Fruit fly (Drosophila melanogaster) whole organism, prepupa: ENCODE measurements around the gene Taf4.
A peak's percentile ranks its signal among the peaks of the same experiment; 100 is the strongest.

Experiments
- Blimp-1 ChIP-seq: fragments of 200-800 bp; sonication (Bioruptor generic); optimal IDR thresholded peaks from 3 replicates; lab custom pipeline; 2017; ENCODE audit warnings: missing biosample characterization, missing genetic modification characterization, mild to moderate bottlenecking, moderate library complexity, missing genetic modification reagents
- CG10631 ChIP-seq: fragments of 200-800 bp; sonication (Bioruptor generic); optimal IDR thresholded peaks from 2 replicates; lab custom pipeline; 2016; ENCODE audit warnings: missing biosample characterization, missing genetic modification characterization
- CG10669 ChIP-seq: fragments of 200-800 bp; sonication (Bioruptor generic); optimal IDR thresholded peaks from 3 replicates; lab custom pipeline; 2018; ENCODE audit warnings: missing biosample characterization, mild to moderate bottlenecking, missing genetic modification characterization, moderate library complexity
- CG11762 ChIP-seq: fragments of 200-800 bp; sonication (Bioruptor generic); optimal IDR thresholded peaks from 3 replicates; lab custom pipeline; 2016; ENCODE audit warnings: missing biosample characterization, missing genetic modification characterization; ENCODE audit not compliant: insufficient read depth
- CG11902 ChIP-seq: fragments of 200-800 bp; sonication (Bioruptor generic); optimal IDR thresholded peaks from 3 replicates; lab custom pipeline; 2016; ENCODE audit warnings: missing biosample characterization, missing genetic modification characterization
- CG3032 ChIP-seq: fragments of 200-800 bp; optimal IDR thresholded peaks from 2 replicates; lab custom pipeline; 2019; ENCODE audit warnings: missing biosample characterization, mild to moderate bottlenecking, missing genetic modification characterization, moderate library complexity
- CG31627 ChIP-seq: fragments of 200-800 bp; sonication (Bioruptor generic); optimal IDR thresholded peaks from 3 replicates; lab custom pipeline; 2016; ENCODE audit warnings: missing biosample characterization, missing genetic modification characterization
- CG32006 ChIP-seq: fragments of 200-800 bp; sonication (Bioruptor generic); optimal IDR thresholded peaks from 3 replicates; lab custom pipeline; 2017; ENCODE audit warnings: missing biosample characterization, mild to moderate bottlenecking, missing genetic modification characterization
- CG34406 ChIP-seq: fragments of 200-800 bp; sonication (Bioruptor generic); optimal IDR thresholded peaks from 3 replicates; lab custom pipeline; 2016; ENCODE audit warnings: missing biosample characterization, missing genetic modification characterization
- CG3919 ChIP-seq: fragments of 200-800 bp; sonication (Bioruptor generic); optimal IDR thresholded peaks from 3 replicates; lab custom pipeline; 2016; ENCODE audit warnings: missing biosample characterization, missing genetic modification characterization
- CG4318 ChIP-seq: fragments of 200-800 bp; sonication (Bioruptor generic); optimal IDR thresholded peaks from 3 replicates; lab custom pipeline; 2017; ENCODE audit warnings: missing biosample characterization, mild to moderate bottlenecking, missing genetic modification characterization
- CG6792 ChIP-seq: fragments of 200-800 bp; sonication (Bioruptor generic); optimal IDR thresholded peaks from 3 replicates; lab custom pipeline; 2016; ENCODE audit warnings: missing biosample characterization, missing genetic modification characterization
- CG6808 ChIP-seq: fragments of 200-800 bp; sonication (Bioruptor generic); optimal IDR thresholded peaks from 3 replicates; lab custom pipeline; 2017; ENCODE audit warnings: missing biosample characterization, missing genetic modification characterization, mild to moderate bottlenecking, moderate library complexity, missing genetic modification reagents
- CG6854 ChIP-seq: fragments of 200-800 bp; sonication (Bioruptor generic); optimal IDR thresholded peaks from 2 replicates; lab custom pipeline; 2017; ENCODE audit warnings: missing biosample characterization, mild to moderate bottlenecking, missing genetic modification characterization
- CG7368 ChIP-seq: fragments of 200-800 bp; sonication (Bioruptor generic); optimal IDR thresholded peaks from 3 replicates; lab custom pipeline; 2016; ENCODE audit warnings: missing biosample characterization, missing genetic modification characterization
- CG8119 ChIP-seq: fragments of 200-800 bp; sonication (Bioruptor generic); IDR thresholded peaks from 3 replicates; pipeline ENCODE4 v1.3.6; 2022; ENCODE audit warnings: missing biosample characterization, missing genetic modification characterization
- CG8319 ChIP-seq: fragments of 200-800 bp; sonication (Bioruptor generic); optimal IDR thresholded peaks from 3 replicates; lab custom pipeline; 2016; ENCODE audit warnings: missing biosample characterization, missing genetic modification characterization
- CG8632 ChIP-seq: fragments of 200-800 bp; sonication (Bioruptor generic); optimal IDR thresholded peaks from 3 replicates; lab custom pipeline; 2016; ENCODE audit warnings: missing biosample characterization, missing genetic modification characterization
- Eip75B ChIP-seq: fragments of 200-800 bp; sonication (Bioruptor generic); optimal IDR thresholded peaks from 3 replicates; lab custom pipeline; 2016; ENCODE audit warnings: missing biosample characterization, missing genetic modification characterization
- Eip78C ChIP-seq: fragments of 200-800 bp; sonication (Bioruptor generic); peaks from one replicate; lab custom pipeline; 2016; ENCODE audit warnings: missing biosample characterization, missing genetic modification characterization
- Ets21C ChIP-seq: fragments of 200-800 bp; sonication (Bioruptor generic); optimal IDR thresholded peaks from 3 replicates; lab custom pipeline; 2016; ENCODE audit warnings: missing biosample characterization, missing genetic modification characterization
- Ets96B ChIP-seq: fragments of 200-800 bp; optimal IDR thresholded peaks from 2 replicates; lab custom pipeline; 2019; ENCODE audit warnings: missing biosample characterization, mild to moderate bottlenecking, missing genetic modification characterization, moderate library complexity
- Gug ChIP-seq: fragments of 200-800 bp; sonication (Bioruptor generic); IDR thresholded peaks from 2 replicates; pipeline ENCODE4 v1.3.6; 2022; ENCODE audit warnings: missing biosample characterization, missing genetic modification characterization
- Hr39 ChIP-seq: fragments of 200-800 bp; sonication (Bioruptor generic); optimal IDR thresholded peaks from 2 replicates; lab custom pipeline; 2016; ENCODE audit warnings: missing biosample characterization, missing genetic modification characterization
- Hr4 ChIP-seq: fragments of 200-800 bp; sonication (Bioruptor generic); optimal IDR thresholded peaks from 3 replicates; lab custom pipeline; 2016; ENCODE audit warnings: missing biosample characterization, missing genetic modification characterization
- Met ChIP-seq: fragments of 200-800 bp; sonication (Bioruptor generic); optimal IDR thresholded peaks from 3 replicates; lab custom pipeline; 2016; ENCODE audit warnings: missing biosample characterization, missing genetic modification characterization
- OdsH ChIP-seq: fragments of 200-800 bp; sonication (Bioruptor generic); optimal IDR thresholded peaks from 3 replicates; lab custom pipeline; 2016; ENCODE audit warnings: missing biosample characterization, missing genetic modification characterization
- Smox ChIP-seq: fragments of 200-800 bp; sonication (Bioruptor generic); optimal IDR thresholded peaks from 3 replicates; lab custom pipeline; 2016; ENCODE audit warnings: missing biosample characterization, missing genetic modification characterization
- Sox102F ChIP-seq: fragments of 200-800 bp; sonication (Bioruptor generic); optimal IDR thresholded peaks from 2 replicates; lab custom pipeline; 2016; ENCODE audit warnings: missing biosample characterization, mild to moderate bottlenecking, missing genetic modification characterization
- Sox14 ChIP-seq: fragments of 200-800 bp; sonication (Bioruptor generic); optimal IDR thresholded peaks from 3 replicates; lab custom pipeline; 2016; ENCODE audit warnings: missing biosample characterization, missing genetic modification characterization
- Sox15 ChIP-seq: fragments of 200-800 bp; sonication (Bioruptor generic); optimal IDR thresholded peaks from 3 replicates; lab custom pipeline; 2016; ENCODE audit warnings: missing biosample characterization, missing genetic modification characterization
- achi ChIP-seq: fragments of 200-800 bp; sonication (Bioruptor generic); optimal IDR thresholded peaks from 3 replicates; lab custom pipeline; 2016; ENCODE audit warnings: missing biosample characterization, missing genetic modification characterization
- acj6 ChIP-seq: fragments of 200-800 bp; sonication (Bioruptor generic); optimal IDR thresholded peaks from 3 replicates; lab custom pipeline; 2016; ENCODE audit warnings: missing biosample characterization, missing genetic modification characterization
- cyc ChIP-seq: fragments of 200-800 bp; sonication (Bioruptor generic); optimal IDR thresholded peaks from 3 replicates; lab custom pipeline; 2016; ENCODE audit warnings: missing biosample characterization, missing genetic modification characterization
- dsx ChIP-seq: fragments of 200-800 bp; optimal IDR thresholded peaks from 3 replicates; lab custom pipeline; 2019; ENCODE audit warnings: missing biosample characterization, mild to moderate bottlenecking, missing genetic modification characterization, moderate library complexity; ENCODE audit not compliant: poor library complexity, severe bottlenecking
- esn ChIP-seq: fragments of 200-800 bp; sonication (Bioruptor generic); optimal IDR thresholded peaks from 2 replicates; lab custom pipeline; 2016; ENCODE audit warnings: missing biosample characterization, mild to moderate bottlenecking, missing genetic modification characterization, moderate library complexity
- fd85E ChIP-seq: fragments of 200-800 bp; sonication (Bioruptor generic); optimal IDR thresholded peaks from 3 replicates; lab custom pipeline; 2016; ENCODE audit warnings: missing biosample characterization, missing genetic modification characterization
- fkh ChIP-seq: fragments of 200-800 bp; sonication (Bioruptor generic); optimal IDR thresholded peaks from 3 replicates; lab custom pipeline; 2017; ENCODE audit warnings: missing biosample characterization, mild to moderate bottlenecking, missing genetic modification characterization, moderate library complexity
- lz ChIP-seq: fragments of 200-800 bp; sonication (Bioruptor generic); optimal IDR thresholded peaks from 3 replicates; lab custom pipeline; 2016; ENCODE audit warnings: missing biosample characterization, missing genetic modification characterization
- net ChIP-seq: fragments of 200-800 bp; sonication (Bioruptor generic); optimal IDR thresholded peaks from 3 replicates; lab custom pipeline; 2016; ENCODE audit warnings: missing biosample characterization, missing genetic modification characterization
- pdm3 ChIP-seq: fragments of 200-800 bp; sonication (Bioruptor generic); optimal IDR thresholded peaks from 3 replicates; lab custom pipeline; 2016; ENCODE audit warnings: missing biosample characterization, missing genetic modification characterization
- salr ChIP-seq, 2 experiments: fragments of 200-800 bp; sonication (Bioruptor generic); optimal IDR thresholded peaks; 3 replicates each; lab custom pipeline; 2016 to 2018; ENCODE audit warnings: missing biosample characterization in 2 of 2, missing genetic modification characterization in 2 of 2, mild to moderate bottlenecking in 1 of 2
- svp ChIP-seq: fragments of 200-800 bp; sonication (Bioruptor generic); peaks from one replicate; lab custom pipeline; 2016; ENCODE audit warnings: missing biosample characterization, missing genetic modification characterization
- topi ChIP-seq: fragments of 200-800 bp; sonication (Bioruptor generic); optimal IDR thresholded peaks from 3 replicates; lab custom pipeline; 2016; ENCODE audit warnings: missing biosample characterization, missing genetic modification characterization
- vri ChIP-seq: fragments of 200-800 bp; sonication (Bioruptor generic); optimal IDR thresholded peaks from 3 replicates; lab custom pipeline; 2016; ENCODE audit warnings: missing biosample characterization, mild to moderate bottlenecking, missing genetic modification characterization

The Taf4 gene

dm6 chr3L:16164150-16165039 is 51.4 kb downstream of the Taf4 start, which contains the start of gene CG5151 (continued):
- peak; percentile 40 for TF ChIP-seq esn
- TF ChIP-seq CG4318 (GFP tag; lab: Kevin White, UChicago), result no peak
- peak; percentile 64 for TF ChIP-seq svp (GFP tag; lab: Kevin White, UChicago)
- TF ChIP-seq fkh, result peak; percentile 65
- TF ChIP-seq salr (GFP tag; optimal IDR thresholded peaks at IDR 0.05; lab: Kevin White, UChicago), result no peak
- no peak for TF ChIP-seq CG6792 (GFP tag; lab: Kevin White, UChicago)

dm6 chr3L:16165356-16166168 is 52.5 kb downstream of the Taf4 start:
- no peak for TF ChIP-seq salr (GFP tag; optimal IDR thresholded peaks at IDR 0.05; lab: Kevin White, UChicago)
- peak; percentile 74 for TF ChIP-seq esn
- peak; percentile 86 for TF ChIP-seq Eip78C (GFP tag; lab: Kevin White, UChicago)
- peak; percentile 26 for TF ChIP-seq CG10631
- no peak for TF ChIP-seq Ets96B (tag; lab: Kevin White, UChicago)
- TF ChIP-seq CG34406, result peak; percentile 42
- TF ChIP-seq vri (GFP tag; lab: Kevin White, UChicago), result peak; percentile 61
- peak; percentile 1 for TF ChIP-seq CG11762 (GFP tag; lab: Kevin White, UChicago)
- no peak for TF ChIP-seq Gug
- TF ChIP-seq Hr39 (GFP tag; lab: Kevin White, UChicago), result peak; percentile 77
- TF ChIP-seq Hr4 (GFP tag; lab: Kevin White, UChicago), result peak; percentile 20
- TF ChIP-seq dsx (GFP tag; lab: Kevin White, UChicago), result no peak
- TF ChIP-seq Eip75B (GFP tag; lab: Kevin White, UChicago), result peak; percentile 41
- peak; percentile 70 for TF ChIP-seq Met
- no peak for TF ChIP-seq CG6808
- peak; percentile 21 for TF ChIP-seq CG7368 (GFP tag; lab: Kevin White, UChicago)
- TF ChIP-seq CG6854, result peak; percentile 70
- TF ChIP-seq lz (GFP tag; lab: Kevin White, UChicago), result peak; percentile 57
- TF ChIP-seq CG8632 (GFP tag; lab: Kevin White, UChicago), result peak; percentile 12
- TF ChIP-seq CG8319 (GFP tag; lab: Kevin White, UChicago), result peak; percentile 20
- peak; percentile 82 for TF ChIP-seq svp (GFP tag; lab: Kevin White, UChicago)
- TF ChIP-seq Smox (GFP tag; lab: Kevin White, UChicago), result peak; percentile 55
- TF ChIP-seq Sox14, result peak; percentile 66
- peak; percentile 34 for TF ChIP-seq Sox15 (GFP tag; lab: Kevin White, UChicago)
- TF ChIP-seq CG11902 (GFP tag; lab: Kevin White, UChicago), result peak; percentile 38
- TF ChIP-seq acj6 (GFP tag; lab: Kevin White, UChicago), result peak; percentile 21
- TF ChIP-seq Sox102F (GFP tag; lab: Kevin White, UChicago), result peak; percentile 72
- peak; percentile 35 for TF ChIP-seq CG6792 (GFP tag; lab: Kevin White, UChicago)
- peak; percentile 57 for TF ChIP-seq OdsH
- TF ChIP-seq Blimp-1, result peak; percentile 40
- TF ChIP-seq achi (GFP tag; lab: Kevin White, UChicago), result peak; percentile 18
- TF ChIP-seq CG3919 (GFP tag; lab: Kevin White, UChicago), result peak; percentile 21
- peak; percentile 78 for TF ChIP-seq CG31627 (GFP tag; lab: Kevin White, UChicago)
- no peak for TF ChIP-seq CG10669 (GFP tag; lab: Kevin White, UChicago)
- no peak for TF ChIP-seq fd85E (GFP tag; lab: Kevin White, UChicago)
- peak; percentile 75 for TF ChIP-seq topi (GFP tag; lab: Kevin White, UChicago)
- TF ChIP-seq CG8119, result no peak
- TF ChIP-seq net, result peak; percentile 31
- TF ChIP-seq Ets21C, result peak; percentile 63
- TF ChIP-seq CG3032 (tag; lab: Kevin White, UChicago), result no peak
- TF ChIP-seq fkh, result peak; percentile 62
- TF ChIP-seq pdm3 (GFP tag; lab: Kevin White, UChicago), result peak; percentile 52
- peak; percentile 1 for TF ChIP-seq CG32006
- peak; percentile 49 for TF ChIP-seq cyc (GFP tag; lab: Kevin White, UChicago)
